Worm (Caenorhabditis elegans) whole organism, L3 larva: ENCODE data around the gene T14G8.6.

Experiments
- R02D3.7 ChIP-seq: fragments of 150-350 bp; optimal IDR thresholded peaks from 2 replicates; lab custom pipeline; 2014; ENCODE audit warnings: missing biosample characterization, missing genetic modification characterization
- ZK546.5 ChIP-seq: sonication (generic microtip); optimal IDR thresholded peaks from 2 replicates; lab custom pipeline; 2017; ENCODE audit warnings: missing biosample characterization, missing genetic modification characterization
- aly-2 ChIP-seq: fragments of 150-350 bp; optimal IDR thresholded peaks from 2 replicates; lab custom pipeline; 2014; ENCODE audit warnings: missing biosample characterization, missing genetic modification characterization
- ama-1 ChIP-seq: fragments of 150-350 bp; optimal IDR thresholded peaks from 2 replicates; lab custom pipeline; 2018
- ceh-16 ChIP-seq: sonication (generic microtip); optimal IDR thresholded peaks from 2 replicates; lab custom pipeline; 2017; ENCODE audit warnings: missing biosample characterization, missing genetic modification characterization
- ceh-28 ChIP-seq: fragments of 150-350 bp; optimal IDR thresholded peaks from 2 replicates; lab custom pipeline; 2014; ENCODE audit warnings: missing biosample characterization, missing genetic modification reagents, missing genetic modification characterization
- ceh-82 ChIP-seq: fragments of 150-350 bp; optimal IDR thresholded peaks from 2 replicates; lab custom pipeline; 2014; ENCODE audit warnings: missing biosample characterization, missing genetic modification characterization
- ceh-9 ChIP-seq: sonication (generic microtip); optimal IDR thresholded peaks from 2 replicates; lab custom pipeline; 2018; ENCODE audit warnings: missing biosample characterization, missing genetic modification characterization
- daf-12 ChIP-seq: fragments of 150-350 bp; optimal IDR thresholded peaks from 2 replicates; lab custom pipeline; 2014; ENCODE audit warnings: missing biosample characterization, missing genetic modification reagents, missing genetic modification characterization
- egl-27 ChIP-seq: sonication (generic microtip); optimal IDR thresholded peaks from 4 replicates; lab custom pipeline; 2017; ENCODE audit warnings: missing biosample characterization, missing genetic modification reagents, missing genetic modification characterization
- egl-5 ChIP-seq: fragments of 150-350 bp; optimal IDR thresholded peaks from 2 replicates; lab custom pipeline; 2017; ENCODE audit warnings: missing biosample characterization, missing genetic modification reagents, missing genetic modification characterization, inconsistent platforms
- elt-2 ChIP-seq: sonication (generic microtip); optimal IDR thresholded peaks from 2 replicates; lab custom pipeline; 2016; ENCODE audit warnings: missing genetic modification reagents, mild to moderate bottlenecking, missing genetic modification characterization, missing compliant biosample characterization
- elt-3 ChIP-seq, 3 experiments: fragments of 150-350 bp in 1 of 3; sonication (generic microtip) in 2 of 3; optimal IDR thresholded peaks; 2 replicates in 2 of 3; 4 replicates in 1 of 3; lab custom pipeline; 2014 to 2017; ENCODE audit warnings: missing biosample characterization in 3 of 3, missing genetic modification characterization in 3 of 3
- eor-1 ChIP-seq, 2 experiments: fragments of 150-350 bp; optimal IDR thresholded peaks; 2 replicates each; lab custom pipeline; 2014 to 2018; ENCODE audit warnings: missing biosample characterization in 2 of 2, missing genetic modification characterization in 2 of 2
- fkh-2 ChIP-seq: fragments of 150-350 bp; optimal IDR thresholded peaks from 2 replicates; lab custom pipeline; 2014; ENCODE audit warnings: missing biosample characterization, missing genetic modification reagents, missing genetic modification characterization
- hmg-11 ChIP-seq: sonication (generic microtip); optimal IDR thresholded peaks from 2 replicates; lab custom pipeline; 2016; ENCODE audit warnings: missing genetic modification characterization, missing compliant biosample characterization
- jun-1 ChIP-seq: fragments of 150-350 bp; optimal IDR thresholded peaks from 2 replicates; lab custom pipeline; 2014; ENCODE audit warnings: missing biosample characterization, missing genetic modification reagents, missing genetic modification characterization
- lin-39 ChIP-seq: fragments of 150-350 bp; optimal IDR thresholded peaks from 2 replicates; lab custom pipeline; 2018; ENCODE audit warnings: missing biosample characterization, missing genetic modification reagents, missing genetic modification characterization
- lsy-12 ChIP-seq: sonication (generic microtip); optimal IDR thresholded peaks from 2 replicates; lab custom pipeline; 2016; ENCODE audit warnings: mild to moderate bottlenecking, missing genetic modification characterization, missing compliant biosample characterization
- mdl-1 ChIP-seq: fragments of 150-350 bp; optimal IDR thresholded peaks from 2 replicates; lab custom pipeline; 2014; ENCODE audit warnings: missing biosample characterization, missing genetic modification characterization
- mml-1 ChIP-seq: fragments of 150-350 bp; sonication (generic microtip); optimal IDR thresholded peaks from 3 replicates; lab custom pipeline; 2014; ENCODE audit warnings: missing biosample characterization, missing genetic modification characterization
- nfya-1 ChIP-seq: sonication (generic microtip); optimal IDR thresholded peaks from 2 replicates; lab custom pipeline; 2017; ENCODE audit warnings: missing genetic modification characterization, mild to moderate bottlenecking, missing compliant biosample characterization, antibody characterized with exemption, moderate library complexity; ENCODE audit not compliant: insufficient read depth
- nhr-11 ChIP-seq: fragments of 150-350 bp; optimal IDR thresholded peaks from 2 replicates; lab custom pipeline; 2014; ENCODE audit warnings: missing biosample characterization, missing genetic modification characterization
- nhr-23 ChIP-seq: fragments of 150-350 bp; optimal IDR thresholded peaks from 2 replicates; lab custom pipeline; 2014; ENCODE audit warnings: missing biosample characterization, missing genetic modification reagents, missing genetic modification characterization
- nhr-28 ChIP-seq: fragments of 150-350 bp; optimal IDR thresholded peaks from 2 replicates; lab custom pipeline; 2014; ENCODE audit warnings: missing biosample characterization, missing genetic modification characterization
- nhr-67 ChIP-seq: fragments of 150-350 bp; optimal IDR thresholded peaks from 2 replicates; lab custom pipeline; 2014; ENCODE audit warnings: missing biosample characterization, missing genetic modification characterization
- nhr-76 ChIP-seq: fragments of 150-350 bp; sonication (generic microtip); optimal IDR thresholded peaks from 5 replicates; lab custom pipeline; 2014; ENCODE audit warnings: missing biosample characterization, missing genetic modification characterization
- nhr-77 ChIP-seq: fragments of 150-350 bp; optimal IDR thresholded peaks from 2 replicates; lab custom pipeline; 2014; ENCODE audit warnings: missing biosample characterization, missing genetic modification characterization
- pha-4 ChIP-seq: fragments of 150-350 bp; optimal IDR thresholded peaks from 2 replicates; lab custom pipeline; 2014; ENCODE audit warnings: missing biosample characterization, missing genetic modification reagents, missing genetic modification characterization
- pqm-1 ChIP-seq: fragments of 150-350 bp; optimal IDR thresholded peaks from 2 replicates; lab custom pipeline; 2017; ENCODE audit warnings: missing biosample characterization, missing genetic modification characterization, inconsistent platforms
- sea-2 ChIP-seq: fragments of 150-350 bp; sonication (generic microtip); optimal IDR thresholded peaks from 4 replicates; lab custom pipeline; 2014; ENCODE audit warnings: missing biosample characterization, missing genetic modification reagents, missing genetic modification characterization
- unc-39 ChIP-seq: sonication (generic microtip); optimal IDR thresholded peaks from 4 replicates; lab custom pipeline; 2017; ENCODE audit warnings: missing biosample characterization, missing genetic modification characterization
- unc-62 ChIP-seq: fragments of 150-350 bp; sonication (generic microtip); optimal IDR thresholded peaks from 4 replicates; lab custom pipeline; 2014; ENCODE audit warnings: missing biosample characterization, missing genetic modification reagents, missing genetic modification characterization
- zag-1 ChIP-seq: fragments of 150-350 bp; optimal IDR thresholded peaks from 2 replicates; lab custom pipeline; 2014; ENCODE audit warnings: missing biosample characterization, missing genetic modification characterization
- ztf-11 ChIP-seq: fragments of 150-350 bp; optimal IDR thresholded peaks from 2 replicates; lab custom pipeline; 2014; ENCODE audit warnings: missing biosample characterization, missing genetic modification characterization
- ztf-4 ChIP-seq: fragments of 150-350 bp; optimal IDR thresholded peaks from 2 replicates; lab custom pipeline; 2014; ENCODE audit warnings: missing biosample characterization, missing genetic modification characterization

Gene T14G8.6

ce11 chrX:12834848-12835247 lies 27.8 kb downstream of the T14G8.6 start:
- TF ChIP-seq elt-2: peak; percentile 24
- TF ChIP-seq daf-12: no peak
- peak in 1 of 3 experiments; percentile 21 for TF ChIP-seq elt-3 (tag; optimal IDR thresholded peaks at IDR 0.05; lab: Kevin White, UChicago)
- TF ChIP-seq, all 47 proteins: peak for 2

DNA sequence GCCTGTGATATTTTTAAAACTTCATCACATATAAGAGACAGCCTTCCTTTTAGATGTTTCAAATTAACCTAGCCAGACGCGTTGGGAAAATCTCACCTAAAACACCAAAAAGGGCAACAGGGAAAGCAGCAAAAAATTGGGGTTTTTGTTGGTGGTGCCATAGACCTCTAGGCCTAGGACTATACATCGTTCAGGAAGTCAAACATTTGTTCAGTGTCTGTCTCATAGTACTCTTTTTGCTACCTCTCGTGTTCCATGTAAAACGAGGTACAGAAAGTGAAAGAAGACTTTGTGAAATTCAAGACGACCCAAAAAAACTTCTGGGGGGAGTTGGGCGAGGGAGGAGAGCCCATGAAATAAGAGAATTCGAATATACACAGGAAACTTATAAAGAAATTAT lies 33.6 kb downstream of the T14G8.6 start:
- TF ChIP-seq fkh-2 (no peak), nhr-77 (tag; lab: Kevin White, UChicago) (no peak), ceh-9 (tag; lab: Kevin White, UChicago) (no peak), nhr-67 (tag; lab: Kevin White, UChicago) (no peak), ZK546.5 (tag; lab: Kevin White, UChicago) (no peak), ztf-4 (tag; lab: Kevin White, UChicago) (no peak), sea-2 (GFP tag; lab: Kevin White, UChicago) (no peak), lsy-12 (no peak), unc-39 (tag; lab: Kevin White, UChicago) (no peak), jun-1 (tag; lab: Kevin White, UChicago) (no peak), lin-39 (tag; lab: Kevin White, UChicago) (no peak), aly-2 (no peak), R02D3.7 (tag; lab: Kevin White, UChicago) (no peak), zag-1 (tag; lab: Kevin White, UChicago) (no peak), ztf-11 (tag; lab: Kevin White, UChicago) (no peak), ceh-16 (tag; lab: Kevin White, UChicago) (no peak), eor-1 (tag; optimal IDR thresholded peaks at IDR 0.05; lab: Kevin White, UChicago) (no peak)

- TF ChIP-seq pha-4 (tag; lab: Kevin White, UChicago) (no peak), hmg-11 (tag; lab: Kevin White, UChicago) (peak; percentile 19), ceh-9 (tag; lab: Kevin White, UChicago) (no peak), lin-39 (tag; lab: Kevin White, UChicago) (peak; percentile 53), nfya-1 (tag; lab: Kevin White, UChicago) (peak; percentile 43)
- TF ChIP-seq, all 47 proteins: peak for 3
Observed at ce11 chrX:12827741-12828408, 34.8 kb downstream of the T14G8.6 start.

DNA sequence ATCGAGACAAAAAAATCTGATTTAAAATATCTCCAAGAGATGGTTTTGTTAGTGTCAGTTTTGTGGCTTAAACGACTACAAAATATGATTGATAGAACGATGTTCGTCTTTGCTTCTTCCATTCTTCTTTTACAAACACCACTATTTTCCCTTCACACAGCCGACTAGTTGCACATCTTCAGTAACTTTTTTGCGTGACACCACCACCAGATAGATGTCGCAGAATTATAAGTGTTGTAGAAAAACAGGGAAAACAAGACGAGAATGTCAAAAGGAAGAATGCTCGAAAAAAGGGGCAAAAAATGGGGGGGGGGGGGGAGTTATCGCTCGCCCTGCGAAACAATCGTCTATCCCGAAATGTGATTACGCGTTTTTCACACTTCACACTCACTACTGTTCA lies 35.9 kb downstream of the T14G8.6 start:
- TF ChIP-seq eor-1 (tag; optimal IDR thresholded peaks at IDR 0.05; lab: Kevin White, UChicago) (no peak), pqm-1 (tag; lab: Kevin White, UChicago) (no peak), nfya-1 (tag; lab: Kevin White, UChicago) (no peak), ceh-82 (no peak), nhr-11 (tag; lab: Kevin White, UChicago) (no peak), fkh-2 (no peak), zag-1 (tag; lab: Kevin White, UChicago) (no peak), elt-3 (tag; optimal IDR thresholded peaks at IDR 0.05; lab: Kevin White, UChicago) (no peak), egl-27 (tag; lab: Kevin White, UChicago) (no peak), nhr-28 (no peak), sea-2 (GFP tag; lab: Kevin White, UChicago) (no peak), mml-1 (no peak), egl-5 (tag; lab: Kevin White, UChicago) (no peak), unc-39 (tag; lab: Kevin White, UChicago) (no peak), aly-2 (no peak), unc-62 (no peak), lin-39 (tag; lab: Kevin White, UChicago) (no peak), ceh-9 (tag; lab: Kevin White, UChicago) (no peak), ceh-28 (tag; lab: Kevin White, UChicago) (no peak)

- TF ChIP-seq nhr-23 (tag; lab: Kevin White, UChicago): no peak
- TF ChIP-seq mdl-1: no peak
- no peak for TF ChIP-seq nhr-76 (tag; lab: Kevin White, UChicago)
- TF ChIP-seq hmg-11 (tag; lab: Kevin White, UChicago): no peak
- no peak for TF ChIP-seq ama-1 (lab: Kevin White, UChicago)
- TF ChIP-seq ztf-11 (tag; lab: Kevin White, UChicago): no peak
- TF ChIP-seq eor-1 (tag; optimal IDR thresholded peaks at IDR 0.05; lab: Kevin White, UChicago): no peak
- no peak for TF ChIP-seq nfya-1 (tag; lab: Kevin White, UChicago)
- TF ChIP-seq pqm-1 (tag; lab: Kevin White, UChicago): no peak
Observed at ce11 chrX:12825174-12825573, 37.5 kb downstream of the T14G8.6 start.
